Worm (Caenorhabditis elegans) whole organism, young adult: ENCODE measurements around the gene ogdh-2.

Experiments
- C06A6.2 ChIP-seq: fragments of 200-800 bp; sonication (Bioruptor generic); conservative IDR thresholded peaks from 2 replicates; pipeline ENCODE4 v1.3.6; 2022; ENCODE audit warnings: missing genetic modification characterization, missing compliant biosample characterization
- F23B12.7 ChIP-seq: sonication (generic microtip); optimal IDR thresholded peaks from 2 replicates; lab custom pipeline; 2017; ENCODE audit warnings: missing genetic modification characterization, mild to moderate bottlenecking, missing compliant biosample characterization, antibody characterized with exemption, moderate library complexity; ENCODE audit not compliant: insufficient read depth
- F49E8.2 ChIP-seq: sonication (generic microtip); optimal IDR thresholded peaks from 3 replicates; lab custom pipeline; 2017; ENCODE audit warnings: missing genetic modification characterization, mild to moderate bottlenecking, missing compliant biosample characterization, antibody characterized with exemption, moderate library complexity; ENCODE audit not compliant: insufficient read depth
- F52B5.7 ChIP-seq: sonication (generic microtip); optimal IDR thresholded peaks from 2 replicates; lab custom pipeline; 2016; ENCODE audit warnings: mild to moderate bottlenecking, missing genetic modification characterization, missing compliant biosample characterization
- K12H6.12 ChIP-seq: fragments of 200-800 bp; sonication (Bioruptor generic); optimal IDR thresholded peaks from 2 replicates; lab custom pipeline; 2018; ENCODE audit warnings: mild to moderate bottlenecking, missing genetic modification characterization, missing compliant biosample characterization
- Y53F4B.3 ChIP-seq: fragments of 200-800 bp; sonication (Bioruptor generic); IDR thresholded peaks from 2 replicates; pipeline ENCODE4 v1.3.6; 2022; ENCODE audit warnings: missing genetic modification reagents, missing genetic modification characterization, missing compliant biosample characterization
- ama-1 ChIP-seq, 3 experiments: fragments of 150-350 bp in 1 of 3; sonication (generic microtip) in 2 of 3; optimal IDR thresholded peaks; 2 replicates each; lab custom pipeline; 2014 to 2018; ENCODE audit warnings: missing biosample characterization in 2 of 3, missing genetic modification characterization in 2 of 3, missing genetic modification reagents in 2 of 3
- attf-3 ChIP-seq: fragments of 200-800 bp; sonication (Bioruptor generic); conservative IDR thresholded peaks from 2 replicates; pipeline ENCODE4 v1.3.6; 2022; ENCODE audit warnings: missing genetic modification reagents, missing genetic modification characterization, missing compliant biosample characterization
- ceh-27 ChIP-seq: fragments of 200-800 bp; sonication (Bioruptor generic); optimal IDR thresholded peaks from 2 replicates; lab custom pipeline; 2018; ENCODE audit warnings: mild to moderate bottlenecking, missing genetic modification characterization, moderate library complexity, missing compliant biosample characterization
- ceh-79 ChIP-seq: sonication (generic microtip); optimal IDR thresholded peaks from 2 replicates; lab custom pipeline; 2017; ENCODE audit warnings: mild to moderate bottlenecking, missing genetic modification characterization, missing compliant biosample characterization
- chd-7 ChIP-seq: sonication (generic microtip); optimal IDR thresholded peaks from 2 replicates; lab custom pipeline; 2016; ENCODE audit warnings: mild to moderate bottlenecking, missing genetic modification characterization, moderate library complexity, missing compliant biosample characterization
- dpff-1 ChIP-seq: sonication (generic microtip); optimal IDR thresholded peaks from 2 replicates; lab custom pipeline; 2017; ENCODE audit warnings: mild to moderate bottlenecking, missing genetic modification characterization, missing compliant biosample characterization
- ekl-4 ChIP-seq: fragments of 200-800 bp; sonication (Bioruptor generic); IDR thresholded peaks from 2 replicates; pipeline ENCODE4 v1.3.6; 2022; ENCODE audit warnings: missing genetic modification reagents, missing genetic modification characterization, missing compliant biosample characterization
- fkh-3 ChIP-seq: sonication (generic microtip); optimal IDR thresholded peaks from 2 replicates; lab custom pipeline; 2016; ENCODE audit warnings: mild to moderate bottlenecking, missing genetic modification characterization, missing compliant biosample characterization
- him-1 ChIP-seq: sonication (generic microtip); optimal IDR thresholded peaks from 2 replicates; lab custom pipeline; 2016; ENCODE audit warnings: missing genotype, missing genetic modification reagents, missing genetic modification characterization, missing compliant biosample characterization
- let-607 ChIP-seq, 2 experiments: fragments of 200-800 bp in 1 of 2; sonication (Bioruptor generic) in 1 of 2; sonication (generic microtip) in 1 of 2; optimal IDR thresholded peaks; 2 replicates each; lab custom pipeline; 2016 to 2018; ENCODE audit warnings: mild to moderate bottlenecking in 2 of 2, missing compliant biosample characterization in 2 of 2, missing genetic modification characterization in 2 of 2, moderate library complexity in 2 of 2, missing genotype in 1 of 2
- lin-35 ChIP-seq, 3 experiments: fragments of 150-350 bp in 2 of 3; sonication (generic microtip) in 1 of 3; optimal IDR thresholded peaks; 2 replicates each; lab custom pipeline; 2014 to 2018; ENCODE audit warnings: missing biosample characterization in 3 of 3, missing genetic modification characterization in 3 of 3, missing genetic modification reagents in 3 of 3
- lin-54 ChIP-seq: fragments of 200-800 bp; sonication (Bioruptor generic); optimal IDR thresholded peaks from 2 replicates; lab custom pipeline; 2018; ENCODE audit warnings: mild to moderate bottlenecking, missing genetic modification characterization, missing compliant biosample characterization
- lsl-1 ChIP-seq: fragments of 200-800 bp; sonication (Bioruptor generic); optimal IDR thresholded peaks from 2 replicates; lab custom pipeline; 2018; ENCODE audit warnings: mild to moderate bottlenecking, missing genetic modification characterization, moderate library complexity, missing compliant biosample characterization
- madf-6 ChIP-seq: fragments of 200-800 bp; sonication (Bioruptor generic); IDR thresholded peaks from 2 replicates; pipeline ENCODE4 v1.3.6; 2022; ENCODE audit warnings: missing genetic modification reagents, missing genetic modification characterization, missing compliant biosample characterization
- mcd-1 ChIP-seq: fragments of 200-800 bp; sonication (Bioruptor generic); IDR thresholded peaks from 2 replicates; pipeline ENCODE4 v1.3.6; 2022; ENCODE audit warnings: missing genetic modification reagents, missing genetic modification characterization, missing compliant biosample characterization
- mel-28 ChIP-seq: sonication (generic microtip); optimal IDR thresholded peaks from 2 replicates; lab custom pipeline; 2016; ENCODE audit warnings: borderline replicate concordance, mild to moderate bottlenecking, missing genetic modification characterization, missing compliant biosample characterization
- nfya-1 ChIP-seq: sonication (generic microtip); optimal IDR thresholded peaks from 2 replicates; lab custom pipeline; 2017; ENCODE audit warnings: antibody characterized with exemption, missing compliant biosample characterization, missing genetic modification characterization, borderline replicate concordance; ENCODE audit not compliant: insufficient read depth
- nhr-27 ChIP-seq: fragments of 200-800 bp; sonication (Bioruptor generic); optimal IDR thresholded peaks from 2 replicates; lab custom pipeline; 2018; ENCODE audit warnings: mild to moderate bottlenecking, missing genetic modification characterization, moderate library complexity, missing compliant biosample characterization
- nhr-90 ChIP-seq: sonication (generic microtip); optimal IDR thresholded peaks from 2 replicates; lab custom pipeline; 2016; ENCODE audit warnings: missing genotype, mild to moderate bottlenecking, missing genetic modification characterization, missing compliant biosample characterization
- rec-8 ChIP-seq, 2 experiments: sonication (generic microtip); optimal IDR thresholded peaks; 2 replicates each; lab custom pipeline; 2016; ENCODE audit warnings: mild to moderate bottlenecking in 2 of 2, missing genetic modification characterization in 2 of 2, missing genetic modification reagents in 2 of 2, missing genotype in 2 of 2, missing biosample characterization in 1 of 2, missing compliant biosample characterization in 1 of 2, moderate library complexity in 1 of 2
- snpc-1.1 ChIP-seq: sonication (generic microtip); optimal IDR thresholded peaks from 2 replicates; lab custom pipeline; 2017; ENCODE audit warnings: missing genetic modification characterization, mild to moderate bottlenecking, missing compliant biosample characterization, antibody characterized with exemption, moderate library complexity, missing genotype, missing genetic modification reagents; ENCODE audit not compliant: insufficient read depth
- snpc-1.3 ChIP-seq: sonication (generic microtip); optimal IDR thresholded peaks from 2 replicates; lab custom pipeline; 2017; ENCODE audit warnings: missing genetic modification characterization, mild to moderate bottlenecking, missing compliant biosample characterization, antibody characterized with exemption, moderate library complexity, missing genotype, missing genetic modification reagents; ENCODE audit not compliant: insufficient read depth
- unc-130 ChIP-seq: sonication (generic microtip); optimal IDR thresholded peaks from 2 replicates; lab custom pipeline; 2016; ENCODE audit warnings: missing genetic modification reagents, missing genetic modification characterization, missing compliant biosample characterization
- ztf-18 ChIP-seq: sonication (generic microtip); optimal IDR thresholded peaks from 2 replicates; lab custom pipeline; 2016; ENCODE audit warnings: missing genotype, mild to moderate bottlenecking, missing genetic modification characterization, missing compliant biosample characterization
- ztf-3 ChIP-seq: fragments of 200-800 bp; sonication (Bioruptor generic); optimal IDR thresholded peaks from 2 replicates; lab custom pipeline; 2018; ENCODE audit warnings: mild to moderate bottlenecking, missing genetic modification characterization, missing compliant biosample characterization

The ogdh-2 gene

DNA sequence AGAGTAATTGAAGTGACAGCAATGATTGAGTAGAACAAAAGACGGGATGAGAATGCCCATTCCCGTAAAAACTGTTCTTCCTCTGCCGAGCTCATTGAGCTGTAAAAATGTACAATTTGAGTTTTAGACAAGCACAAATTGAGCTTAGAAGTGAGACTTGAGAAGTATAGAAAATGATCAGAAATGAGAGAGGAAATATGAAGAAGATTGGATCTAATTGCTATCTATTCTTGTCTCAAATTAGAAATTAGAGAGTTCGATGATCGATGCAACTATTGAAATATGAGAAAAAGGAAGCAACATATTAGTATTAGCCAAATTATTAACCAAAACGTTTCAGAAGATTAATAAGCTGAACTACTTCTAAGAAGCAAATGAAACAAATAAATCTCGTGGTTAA lies 24.2 kb upstream of the ogdh-2 start, which contains the start of gene ZK863.1 (continued):
- no peak for TF ChIP-seq attf-3 (GFP tag; lab: Robert Waterston, UW)
- TF ChIP-seq, all 124 proteins: peak for 0

DNA sequence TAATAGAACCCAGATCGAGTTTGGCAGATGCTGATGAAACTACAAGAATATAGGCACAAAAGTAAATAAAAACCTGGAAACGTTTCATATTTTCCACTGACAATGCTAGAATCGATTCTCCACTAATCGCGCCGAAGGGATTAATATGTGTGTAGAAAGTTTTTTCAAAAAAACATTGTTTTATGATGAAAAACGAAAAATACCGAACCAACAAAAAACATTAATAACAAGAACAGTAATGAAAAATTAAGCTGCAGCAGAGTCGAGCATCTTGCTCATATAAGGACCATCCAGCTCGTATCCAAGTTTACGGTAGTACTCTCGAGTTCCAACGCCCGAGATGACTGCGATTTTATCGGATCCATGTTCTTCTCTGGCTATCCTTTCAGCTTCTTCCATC lies 15.0 kb upstream of the ogdh-2 start, which contains the start of gene clec-224:
TSS of gene clec-224 (minus strand) at position 101 of the 400 bp plus-strand sequence.
- TF ChIP-seq lin-35 (GFP tag; optimal IDR thresholded peaks at IDR 0.05; lab: Kevin White, UChicago), result no peak
- TF ChIP-seq ztf-3 (GFP tag; lab: Kevin White, UChicago), result no peak
- no peak for TF ChIP-seq let-607 (tag; optimal IDR thresholded peaks at IDR 0.05; lab: Kevin White, UChicago)
- TF ChIP-seq snpc-1.1, result no peak
- no peak for TF ChIP-seq Y53F4B.3 (GFP tag; lab: Robert Waterston, UW)
- TF ChIP-seq him-1 (tag; lab: Kevin White, UChicago), result no peak
- no peak for TF ChIP-seq mel-28 (tag; lab: Kevin White, UChicago)
- TF ChIP-seq snpc-1.3 (tag; lab: Kevin White, UChicago), result no peak
- no peak for TF ChIP-seq dpff-1 (tag; lab: Kevin White, UChicago)
- TF ChIP-seq F52B5.7 (tag; lab: Kevin White, UChicago), result no peak
- TF ChIP-seq F23B12.7 (tag; lab: Kevin White, UChicago), result no peak
- TF ChIP-seq K12H6.12 (tag; lab: Kevin White, UChicago), result no peak
- no peak for TF ChIP-seq attf-3 (GFP tag; lab: Robert Waterston, UW)
- TF ChIP-seq mcd-1 (GFP tag; lab: Robert Waterston, UW), result no peak
- no peak for TF ChIP-seq ama-1 (optimal IDR thresholded peaks at IDR 0.05; lab: Kevin White, UChicago)
- no peak for TF ChIP-seq ama-1 (GFP tag; optimal IDR thresholded peaks at IDR 0.05; lab: Kevin White, UChicago)
- no peak for TF ChIP-seq lin-54 (GFP tag; lab: Kevin White, UChicago)
- no peak for TF ChIP-seq unc-130
- TF ChIP-seq nfya-1 (tag; lab: Kevin White, UChicago), result no peak
- TF ChIP-seq chd-7 (tag; lab: Kevin White, UChicago), result no peak
- TF ChIP-seq ztf-18 (tag; lab: Kevin White, UChicago), result no peak

DNA sequence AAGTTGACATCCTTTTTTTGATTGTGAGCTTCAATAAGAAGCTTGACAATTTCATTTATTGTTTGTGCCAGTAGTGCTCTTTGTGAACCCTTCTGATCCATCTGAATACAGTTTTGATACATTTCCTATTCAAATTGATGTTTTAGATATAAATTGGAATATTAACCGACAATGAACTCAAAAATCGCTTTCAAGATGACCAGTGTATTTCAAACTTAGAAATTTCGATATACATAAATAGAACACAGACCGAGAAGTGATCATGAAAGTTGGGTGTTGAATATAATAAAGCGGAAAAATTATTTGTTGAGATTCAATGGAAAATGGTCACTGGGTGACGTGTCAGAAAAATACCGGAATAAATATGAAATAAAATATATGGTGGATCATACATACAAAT lies 13.0 kb upstream of the ogdh-2 start, which contains the start of gene elpc-3:
TSS of gene elpc-3 (minus strand) at position 101 of the 400 bp plus-strand sequence.
- TF ChIP-seq madf-6, result no peak
- TF ChIP-seq rec-8 (tag; optimal IDR thresholded peaks at IDR 0.05; lab: Kevin White, UChicago), result no peak
- TF ChIP-seq ama-1 (optimal IDR thresholded peaks at IDR 0.05; lab: Kevin White, UChicago), result no peak
- TF ChIP-seq ama-1 (GFP tag; optimal IDR thresholded peaks at IDR 0.05; lab: Kevin White, UChicago), result peak in 1 of 2 experiments; percentile 27

DNA sequence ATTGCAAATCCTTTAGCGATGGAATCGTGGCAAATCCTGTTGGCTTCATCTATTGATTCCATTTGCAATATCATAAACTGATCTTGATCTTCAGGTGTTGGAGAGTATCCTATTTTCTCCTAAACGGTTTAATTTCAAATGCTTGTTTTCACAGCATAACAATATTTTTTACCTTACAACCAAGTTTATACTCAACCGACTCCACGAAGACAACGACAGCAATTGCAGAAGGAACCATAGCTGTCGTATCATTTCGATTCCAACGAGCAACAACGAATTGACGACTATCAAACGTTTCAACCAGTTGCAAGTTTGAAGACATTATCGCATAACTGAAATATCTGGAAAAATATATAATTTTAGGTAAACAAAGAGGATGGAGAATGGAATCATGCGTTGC lies 10.5 kb upstream of the ogdh-2 start, which contains the start of gene usip-1:
TSS of gene usip-1 (minus strand) at position 341 of the 400 bp plus-strand sequence.
- TF ChIP-seq mcd-1 (GFP tag; lab: Robert Waterston, UW) (no peak), ceh-79 (no peak), nhr-27 (tag; lab: Kevin White, UChicago) (no peak), snpc-1.3 (tag; lab: Kevin White, UChicago) (no peak), nhr-90 (tag; lab: Kevin White, UChicago) (no peak), ekl-4 (GFP tag; lab: Robert Waterston, UW) (no peak), fkh-3 (no peak), C06A6.2 (no peak), madf-6 (no peak), ama-1 (optimal IDR thresholded peaks at IDR 0.05; lab: Kevin White, UChicago) (no peak), ama-1 (GFP tag; optimal IDR thresholded peaks at IDR 0.05; lab: Kevin White, UChicago) (no peak), ceh-27 (no peak), lsl-1 (GFP tag; lab: Kevin White, UChicago) (no peak), F49E8.2 (tag; lab: Kevin White, UChicago) (no peak), snpc-1.1 (no peak)
- TF ChIP-seq, all 124 proteins: peak for 0
